Worm (Caenorhabditis elegans) whole organism, mixed stage, embryonic: ENCODE results near the gene sde-2.

Experiments
- M03D4.4 ChIP-seq: sonication (generic microtip); optimal IDR thresholded peaks from 2 replicates; lab custom pipeline; 2017; ENCODE audit warnings: mild to moderate bottlenecking, missing genetic modification characterization, missing compliant biosample characterization
- bed-3 ChIP-seq: fragments of 200-800 bp; sonication (Bioruptor generic); optimal IDR thresholded peaks from 3 replicates; lab custom pipeline; 2018; ENCODE audit warnings: mild to moderate bottlenecking, missing genetic modification characterization, moderate library complexity, missing compliant biosample characterization
- blmp-1 ChIP-seq: fragments of 150-350 bp; optimal IDR thresholded peaks from 2 replicates; lab custom pipeline; 2014; ENCODE audit warnings: missing biosample characterization, missing genetic modification characterization
- ceh-39 ChIP-seq: fragments of 150-350 bp; optimal IDR thresholded peaks from 2 replicates; lab custom pipeline; 2014; ENCODE audit warnings: missing biosample characterization, missing genetic modification characterization
- ceh-43 ChIP-seq: fragments of 200-800 bp; sonication (Bioruptor generic); optimal IDR thresholded peaks from 2 replicates; lab custom pipeline; 2018; ENCODE audit warnings: mild to moderate bottlenecking, missing genetic modification characterization, moderate library complexity, missing compliant biosample characterization
- ceh-83 ChIP-seq: fragments of 200-800 bp; sonication (Bioruptor generic); optimal IDR thresholded peaks from 2 replicates; lab custom pipeline; 2018; ENCODE audit warnings: mild to moderate bottlenecking, missing genetic modification characterization, missing compliant biosample characterization
- ces-1 ChIP-seq: fragments of 150-350 bp; optimal IDR thresholded peaks from 2 replicates; lab custom pipeline; 2014; ENCODE audit warnings: missing biosample characterization, missing genetic modification reagents, missing genetic modification characterization
- cnd-1 ChIP-seq: fragments of 200-800 bp; sonication (Bioruptor generic); optimal IDR thresholded peaks from 2 replicates; lab custom pipeline; 2018; ENCODE audit warnings: mild to moderate bottlenecking, missing genetic modification characterization, missing compliant biosample characterization
- drap-1 ChIP-seq: fragments of 200-800 bp; sonication (Bioruptor generic); optimal IDR thresholded peaks from 3 replicates; lab custom pipeline; 2018; ENCODE audit warnings: mild to moderate bottlenecking, missing genetic modification characterization, missing compliant biosample characterization
- elt-1 ChIP-seq: sonication (generic microtip); optimal IDR thresholded peaks from 2 replicates; lab custom pipeline; 2017; ENCODE audit warnings: missing genetic modification characterization, mild to moderate bottlenecking, missing compliant biosample characterization, antibody characterized with exemption, moderate library complexity, borderline replicate concordance; ENCODE audit not compliant: insufficient read depth
- elt-3 ChIP-seq: fragments of 150-350 bp; optimal IDR thresholded peaks from 2 replicates; lab custom pipeline; 2014; ENCODE audit warnings: missing biosample characterization, missing genetic modification characterization
- ham-2 ChIP-seq: fragments of 200-800 bp; sonication (Bioruptor generic); optimal IDR thresholded peaks from 2 replicates; lab custom pipeline; 2018; ENCODE audit warnings: mild to moderate bottlenecking, missing genetic modification characterization, missing compliant biosample characterization
- hlh-1 ChIP-seq: fragments of 150-350 bp; optimal IDR thresholded peaks from 2 replicates; lab custom pipeline; 2014; ENCODE audit warnings: missing biosample characterization, missing genetic modification reagents, missing genetic modification characterization
- lin-32 ChIP-seq: fragments of 200-800 bp; sonication (Bioruptor generic); optimal IDR thresholded peaks from 2 replicates; lab custom pipeline; 2018; ENCODE audit warnings: mild to moderate bottlenecking, missing genetic modification characterization, missing compliant biosample characterization
- lsy-2 ChIP-seq: fragments of 150-350 bp; optimal IDR thresholded peaks from 2 replicates; lab custom pipeline; 2014; ENCODE audit warnings: missing biosample characterization, missing genetic modification characterization
- mab-5 ChIP-seq: fragments of 150-350 bp; optimal IDR thresholded peaks from 2 replicates; lab custom pipeline; 2014; ENCODE audit warnings: missing biosample characterization, missing genetic modification characterization
- mep-1 ChIP-seq: fragments of 150-350 bp; optimal IDR thresholded peaks from 2 replicates; lab custom pipeline; 2017; ENCODE audit warnings: missing biosample characterization, missing genetic modification reagents, missing genetic modification characterization, inconsistent platforms
- nhr-12 ChIP-seq: fragments of 150-350 bp; optimal IDR thresholded peaks from 2 replicates; lab custom pipeline; 2014; ENCODE audit warnings: missing biosample characterization, missing genetic modification characterization
- nhr-2 ChIP-seq: fragments of 150-350 bp; optimal IDR thresholded peaks from 2 replicates; lab custom pipeline; 2014; ENCODE audit warnings: missing biosample characterization, missing genetic modification characterization
- nhr-237 ChIP-seq: fragments of 150-350 bp; optimal IDR thresholded peaks from 2 replicates; lab custom pipeline; 2014; ENCODE audit warnings: missing biosample characterization, missing genetic modification characterization
- nhr-28 ChIP-seq: fragments of 150-350 bp; optimal IDR thresholded peaks from 2 replicates; lab custom pipeline; 2014; ENCODE audit warnings: missing biosample characterization, missing genetic modification characterization
- nhr-76 ChIP-seq: sonication (generic microtip); optimal IDR thresholded peaks from 2 replicates; lab custom pipeline; 2017; ENCODE audit warnings: missing biosample characterization, missing genetic modification characterization
- pha-4 ChIP-seq: fragments of 150-350 bp; optimal IDR thresholded peaks from 2 replicates; lab custom pipeline; 2018; ENCODE audit warnings: missing biosample characterization, missing genetic modification reagents, missing genetic modification characterization
- sem-2 ChIP-seq: fragments of 200-800 bp; sonication (Bioruptor generic); optimal IDR thresholded peaks from 2 replicates; lab custom pipeline; 2018; ENCODE audit warnings: mild to moderate bottlenecking, missing genetic modification characterization, missing compliant biosample characterization
- snpc-4 ChIP-seq: fragments of 150-350 bp; optimal IDR thresholded peaks from 2 replicates; lab custom pipeline; 2014; ENCODE audit warnings: missing biosample characterization, missing genetic modification characterization
- sptf-1 ChIP-seq: sonication (generic microtip); optimal IDR thresholded peaks from 2 replicates; lab custom pipeline; 2017; ENCODE audit warnings: mild to moderate bottlenecking, missing genetic modification characterization, moderate library complexity, missing compliant biosample characterization
- tbx-8 ChIP-seq: fragments of 200-800 bp; sonication (Bioruptor generic); optimal IDR thresholded peaks from 2 replicates; lab custom pipeline; 2018; ENCODE audit warnings: mild to moderate bottlenecking, missing genetic modification characterization, moderate library complexity, missing compliant biosample characterization
- unc-120 ChIP-seq: sonication (generic microtip); optimal IDR thresholded peaks from 2 replicates; lab custom pipeline; 2017; ENCODE audit warnings: missing genetic modification characterization, missing compliant biosample characterization; ENCODE audit not compliant: poor library complexity, severe bottlenecking
- unc-62 ChIP-seq: fragments of 150-350 bp; optimal IDR thresholded peaks from 2 replicates; lab custom pipeline; 2014; ENCODE audit warnings: missing biosample characterization, missing genetic modification reagents, missing genetic modification characterization
- zip-8 ChIP-seq: fragments of 150-350 bp; optimal IDR thresholded peaks from 2 replicates; lab custom pipeline; 2014; ENCODE audit warnings: missing biosample characterization, missing genetic modification characterization
- ztf-11 ChIP-seq: fragments of 150-350 bp; optimal IDR thresholded peaks from 2 replicates; lab custom pipeline; 2014; ENCODE audit warnings: missing biosample characterization, missing genetic modification characterization

The sde-2 gene

ce11 chrV:13656346-13657254 is 29.2 kb downstream of the sde-2 start:
- TF ChIP-seq unc-62 (peak; percentile 84), sptf-1 (no peak), ham-2 (GFP tag; lab: Kevin White, UChicago) (peak; percentile 76)

DNA sequence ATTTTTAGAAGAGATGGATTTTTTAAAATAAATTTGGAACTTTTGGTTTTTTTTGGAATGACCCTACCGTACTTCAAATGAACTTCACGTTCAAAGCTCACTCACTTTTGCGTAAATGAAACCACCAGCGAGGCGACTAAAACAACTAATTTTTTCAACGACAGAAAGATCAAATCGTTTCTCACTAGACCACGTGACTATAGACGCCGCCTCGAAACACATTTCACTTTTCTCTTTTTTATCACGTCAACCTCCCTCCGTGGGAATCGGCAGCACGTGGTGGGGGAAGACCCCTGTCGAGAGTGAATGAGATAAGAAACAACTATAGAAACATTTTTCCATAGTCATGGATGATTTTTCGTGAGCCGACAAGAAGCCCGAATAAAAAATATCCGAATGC is 29.9 kb downstream of the sde-2 start:
- TF ChIP-seq sptf-1 (no peak), cnd-1 (tag; lab: Kevin White, UChicago) (no peak), ces-1 (GFP tag; lab: Kevin White, UChicago) (no peak), unc-62 (no peak), sem-2 (no peak), blmp-1 (tag; lab: Kevin White, UChicago) (no peak), nhr-76 (tag; lab: Kevin White, UChicago) (no peak), M03D4.4 (tag; lab: Kevin White, UChicago) (no peak), ztf-11 (tag; lab: Kevin White, UChicago) (no peak), nhr-12 (tag; lab: Kevin White, UChicago) (no peak), ceh-43 (GFP tag; lab: Kevin White, UChicago) (no peak), mep-1 (no peak), lsy-2 (no peak), nhr-2 (tag; lab: Kevin White, UChicago) (no peak), snpc-4 (tag; lab: Kevin White, UChicago) (no peak), hlh-1 (no peak), zip-8 (tag; lab: Kevin White, UChicago) (no peak), tbx-8 (GFP tag; lab: Kevin White, UChicago) (no peak), nhr-28 (no peak), unc-120 (tag; lab: Kevin White, UChicago) (no peak)

DNA sequence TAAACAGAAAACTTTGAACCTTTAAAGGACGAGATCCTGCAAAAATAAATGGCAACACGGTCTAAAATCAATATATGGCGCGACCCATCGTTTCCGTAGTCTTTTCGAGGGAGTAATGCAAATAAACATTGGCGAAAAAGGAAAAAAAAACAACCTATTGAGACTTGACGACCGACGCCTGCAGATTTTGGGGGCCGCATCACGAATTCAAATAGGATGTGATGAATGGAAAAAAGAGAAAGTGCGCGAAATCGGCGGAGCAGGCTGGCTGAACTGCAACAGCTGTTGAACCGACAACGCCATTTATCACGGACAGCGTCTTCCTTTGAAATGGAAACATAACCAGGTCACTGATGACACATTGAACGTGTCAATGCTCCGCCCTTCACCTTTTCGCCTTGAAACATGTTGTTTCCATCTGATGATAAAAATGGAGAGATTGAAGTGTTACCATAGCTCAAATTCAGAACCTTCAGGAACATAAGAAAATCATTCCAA is 30.5 kb downstream of the sde-2 start:
- TF ChIP-seq pha-4 (tag; lab: Kevin White, UChicago) (no peak), elt-1 (tag; lab: Kevin White, UChicago) (no peak), ceh-39 (tag; lab: Kevin White, UChicago) (no peak), hlh-1 (peak; percentile 72), elt-3 (tag; lab: Kevin White, UChicago) (no peak), blmp-1 (tag; lab: Kevin White, UChicago) (no peak), nhr-2 (tag; lab: Kevin White, UChicago) (no peak), cnd-1 (tag; lab: Kevin White, UChicago) (no peak), nhr-28 (no peak), unc-62 (peak; percentile 44), bed-3 (no peak), ces-1 (GFP tag; lab: Kevin White, UChicago) (no peak), nhr-76 (tag; lab: Kevin White, UChicago) (no peak), nhr-237 (tag; lab: Kevin White, UChicago) (no peak), mep-1 (no peak), ztf-11 (tag; lab: Kevin White, UChicago) (no peak)

ce11 chrV:13658577-13658976 is 31.2 kb downstream of the sde-2 start:
- TF ChIP-seq zip-8 (tag; lab: Kevin White, UChicago): no peak
- TF ChIP-seq unc-120 (tag; lab: Kevin White, UChicago): no peak
- no peak for TF ChIP-seq drap-1 (GFP tag; lab: Kevin White, UChicago)
- TF ChIP-seq ceh-83 (GFP tag; lab: Kevin White, UChicago): no peak
- no peak for TF ChIP-seq mab-5 (tag; lab: Kevin White, UChicago)
- no peak for TF ChIP-seq mep-1
- no peak for TF ChIP-seq elt-3 (tag; lab: Kevin White, UChicago)
- TF ChIP-seq nhr-76 (tag; lab: Kevin White, UChicago): no peak
- no peak for TF ChIP-seq nhr-2 (tag; lab: Kevin White, UChicago)
- TF ChIP-seq ceh-39 (tag; lab: Kevin White, UChicago): no peak
- no peak for TF ChIP-seq lin-32 (GFP tag; lab: Kevin White, UChicago)
- TF ChIP-seq snpc-4 (tag; lab: Kevin White, UChicago): no peak
- no peak for TF ChIP-seq blmp-1 (tag; lab: Kevin White, UChicago)
